Worm (Caenorhabditis elegans): ENCODE data around the gene syx-4.

Gene syx-4

DNA sequence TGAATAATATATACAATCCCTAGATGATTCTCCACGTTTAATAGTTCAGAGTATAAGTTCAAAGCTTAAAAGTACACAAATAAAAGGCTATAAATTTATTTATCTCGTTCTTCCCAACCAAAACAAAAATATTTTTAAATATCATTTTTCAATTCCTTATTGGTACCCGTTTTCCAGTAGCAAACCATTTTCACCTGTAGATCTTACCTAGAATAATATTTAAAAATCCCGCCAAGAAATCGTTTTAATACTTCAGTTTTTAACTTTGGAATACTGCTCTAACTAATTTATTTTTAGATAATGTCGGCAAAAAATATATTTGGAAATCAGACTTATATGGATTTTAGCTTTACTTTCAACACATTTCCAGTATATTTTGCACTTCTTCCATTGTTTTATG lies 35.2 kb downstream of the syx-4 start, which contains the start of gene sru-7:
Gene sru-7, plus strand, starts transcription at position 301 of the 400 bp plus-strand sequence.
- TF ChIP-seq dao-5 (tag; optimal IDR thresholded peaks at IDR 0.05): no peak
- no peak for TF ChIP-seq him-1 (tag; optimal IDR thresholded peaks at IDR 0.05)
- no peak for TF ChIP-seq W03F9.2 (tag; optimal IDR thresholded peaks at IDR 0.05)

DNA sequence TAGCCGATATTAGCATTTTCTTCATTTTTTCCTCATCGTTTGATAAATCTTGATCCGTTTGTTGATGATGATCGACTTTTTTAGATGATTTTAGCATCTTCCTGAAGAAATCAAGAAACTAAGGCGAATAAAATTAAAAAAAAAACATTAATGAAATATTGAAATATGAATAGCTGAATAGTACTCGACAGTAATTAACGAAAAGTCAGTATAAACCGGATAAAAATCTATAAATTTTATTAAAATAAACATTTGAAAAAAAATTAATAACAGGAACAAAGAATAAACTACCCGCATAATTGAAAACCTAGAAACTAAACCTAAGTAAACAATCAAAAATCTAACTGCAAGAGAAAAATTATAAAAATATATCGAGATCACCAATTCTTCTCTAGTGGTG lies 39.2 kb downstream of the syx-4 start, which contains the start of gene C28C12.12:
Gene C28C12.12, minus strand, starts transcription at position 101 of the 400 bp plus-strand sequence.
- TF ChIP-seq dao-5 (tag; optimal IDR thresholded peaks at IDR 0.05): no peak
- no peak for TF ChIP-seq him-1 (tag; optimal IDR thresholded peaks at IDR 0.05)
- no peak for TF ChIP-seq W03F9.2 (tag; optimal IDR thresholded peaks at IDR 0.05)

ce11 chrIV:8498773-8499360 lies 41.8 kb downstream of the syx-4 start, which contains the start of the genes acdh-13 and mesp-1:
Gene acdh-13, minus strand, starts transcription at chrIV:8498823.
Gene mesp-1, plus strand, starts transcription at chrIV:8499310.
- TF ChIP-seq W03F9.2 (tag; optimal IDR thresholded peaks at IDR 0.05) (peak; percentile 73), dao-5 (tag; optimal IDR thresholded peaks at IDR 0.05) (no peak)

ce11 chrIV:8499956-8500355 lies 42.9 kb downstream of the syx-4 start:
- TF ChIP-seq W03F9.2 (tag; optimal IDR thresholded peaks at IDR 0.05) (no peak), dao-5 (tag; optimal IDR thresholded peaks at IDR 0.05) (no peak), him-1 (tag; optimal IDR thresholded peaks at IDR 0.05) (no peak)

- TF ChIP-seq him-1 (tag; optimal IDR thresholded peaks at IDR 0.05) (no peak), dao-5 (tag; optimal IDR thresholded peaks at IDR 0.05) (no peak), W03F9.2 (tag; optimal IDR thresholded peaks at IDR 0.05) (no peak)
These were observed 44.3 kb downstream of the syx-4 start, which contains the start of gene C28C12.1 for ce11 chrIV:8501382-8501781. Gene C28C12.1, plus strand, starts transcription at chrIV:8501682.

DNA sequence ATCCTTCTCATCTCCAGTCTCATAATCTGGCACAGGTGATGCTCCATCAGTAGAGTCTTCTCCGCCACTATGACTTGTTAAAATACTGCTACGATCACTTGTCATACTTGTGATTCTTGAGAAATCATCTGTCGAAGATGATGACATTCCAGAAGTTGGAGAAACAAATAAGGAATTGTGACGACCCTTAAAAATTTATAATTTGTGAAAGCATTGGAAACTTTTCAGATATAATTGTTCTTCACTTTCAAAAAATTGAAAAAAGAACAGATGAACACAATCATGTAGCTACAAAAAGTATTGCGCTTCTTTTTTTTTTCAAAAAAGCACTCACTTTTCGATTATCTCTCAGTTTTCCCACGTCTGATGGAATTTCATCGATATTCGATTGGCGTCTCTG lies 49.0 kb downstream of the syx-4 start:
- TF ChIP-seq dao-5 (tag; optimal IDR thresholded peaks at IDR 0.05) (no peak), him-1 (tag; optimal IDR thresholded peaks at IDR 0.05) (no peak), W03F9.2 (tag; optimal IDR thresholded peaks at IDR 0.05) (no peak)
